Worm (Caenorhabditis elegans) whole organism, L1 larva: ENCODE measurements around the gene F25H8.2.

Experiments used
- blmp-1 ChIP-seq: fragments of 150-350 bp; optimal IDR thresholded peaks from 2 replicates; lab custom pipeline; 2014; ENCODE audit warnings: missing biosample characterization, missing genetic modification characterization
- lin-39 ChIP-seq: fragments of 150-350 bp; optimal IDR thresholded peaks from 2 replicates; lab custom pipeline; 2014; ENCODE audit warnings: missing biosample characterization, missing genetic modification reagents, missing genetic modification characterization
- nhr-28 ChIP-seq: fragments of 150-350 bp; optimal IDR thresholded peaks from 2 replicates; lab custom pipeline; 2014; ENCODE audit warnings: missing biosample characterization, missing genetic modification characterization
- nhr-76 ChIP-seq: sonication (generic microtip); optimal IDR thresholded peaks from 2 replicates; lab custom pipeline; 2017; ENCODE audit warnings: missing biosample characterization, missing genetic modification characterization
- pqm-1 ChIP-seq: sonication (generic microtip); optimal IDR thresholded peaks from 3 replicates; lab custom pipeline; 2017; ENCODE audit warnings: missing biosample characterization, missing genetic modification characterization
- unc-62 ChIP-seq: fragments of 150-350 bp; optimal IDR thresholded peaks from 2 replicates; lab custom pipeline; 2014; ENCODE audit warnings: missing biosample characterization, missing genetic modification reagents, missing genetic modification characterization
- xbp-1 ChIP-seq: sonication (generic microtip); optimal IDR thresholded peaks from 2 replicates; lab custom pipeline; 2016; ENCODE audit warnings: missing genetic modification characterization, missing compliant biosample characterization

DNA sequence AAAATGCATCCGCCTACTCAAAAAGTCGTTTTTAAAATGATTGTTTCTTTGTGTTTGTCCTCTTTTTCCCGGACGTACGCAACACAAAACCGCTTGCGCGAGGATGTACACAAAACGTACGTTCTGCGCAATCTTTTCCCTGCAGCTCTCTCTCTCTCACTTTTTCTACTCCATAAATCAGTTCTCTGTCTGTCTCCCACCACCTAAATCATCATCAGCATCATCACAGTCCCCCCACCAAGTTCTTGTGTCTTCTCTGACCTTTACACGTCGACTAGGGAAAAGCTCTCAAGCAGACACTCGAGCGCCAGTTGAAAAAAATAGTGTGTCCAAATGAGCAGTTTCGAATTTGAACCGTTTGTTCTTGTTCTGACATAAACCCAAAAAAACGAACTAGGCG is 12.2 kb downstream of the F25H8.2 start:
- no peak for TF ChIP-seq xbp-1 (tag; lab: Kevin White, UChicago)
- no peak for TF ChIP-seq lin-39 (tag; lab: Kevin White, UChicago)
- TF ChIP-seq unc-62 = no peak
- TF ChIP-seq pqm-1 (tag; lab: Kevin White, UChicago) = no peak
- no peak for TF ChIP-seq nhr-76 (tag; lab: Kevin White, UChicago)
- TF ChIP-seq nhr-28 (tag; lab: Kevin White, UChicago) = no peak
- TF ChIP-seq blmp-1 (tag; lab: Kevin White, UChicago) = no peak
